Fruit fly (Drosophila melanogaster) whole organism, adult: ENCODE results near the gene mtTFB2.

Experiments
- CG11617 ChIP-seq: fragments of 200-800 bp; sonication (Bioruptor generic); optimal IDR thresholded peaks from 2 replicates; lab custom pipeline; 2017; ENCODE audit warnings: mild to moderate bottlenecking, missing biosample characterization, missing genetic modification reagents, missing genetic modification characterization
- CG7045 ChIP-seq: fragments of 200-800 bp; sonication (Bioruptor generic); optimal IDR thresholded peaks from 2 replicates; lab custom pipeline; 2017; ENCODE audit warnings: missing biosample characterization, mild to moderate bottlenecking, missing genetic modification characterization
- CG7101 ChIP-seq: fragments of 200-800 bp; sonication (Bioruptor generic); optimal IDR thresholded peaks from 2 replicates; lab custom pipeline; 2018; ENCODE audit warnings: missing biosample characterization, mild to moderate bottlenecking, missing genetic modification characterization, moderate library complexity
- Crg-1 ChIP-seq: fragments of 200-800 bp; sonication (Bioruptor generic); optimal IDR thresholded peaks from 2 replicates; lab custom pipeline; 2016; ENCODE audit warnings: missing biosample characterization, missing genetic modification characterization
- cic ChIP-seq: fragments of 200-800 bp; sonication (Bioruptor generic); optimal IDR thresholded peaks from 2 replicates; lab custom pipeline; 2017; ENCODE audit warnings: missing biosample characterization, mild to moderate bottlenecking, missing genetic modification characterization, moderate library complexity
- cnc ChIP-seq, 2 experiments: fragments of >200 bp; optimal IDR thresholded peaks; 2 replicates each; lab custom pipeline; 2017
- ovo ChIP-seq: fragments of 200-800 bp; sonication (Bioruptor generic); optimal IDR thresholded peaks from 2 replicates; lab custom pipeline; 2016; ENCODE audit warnings: missing biosample characterization, missing genetic modification characterization

- TF ChIP-seq cnc (optimal IDR thresholded peaks at IDR 0.05; lab: Kevin White, UChicago) (no peak), ovo (GFP tag; lab: Kevin White, UChicago) (no peak), Crg-1 (GFP tag; lab: Kevin White, UChicago) (no peak), CG7101 (tag; lab: Kevin White, UChicago) (no peak), CG11617 (GFP tag; lab: Kevin White, UChicago) (no peak), cic (no peak), CG7045 (GFP tag; lab: Kevin White, UChicago) (no peak)
Observed at dm6 chr3R:10078468-10079143, 33.2 kb downstream of the mtTFB2 start.
